Fruit fly (Drosophila melanogaster): ENCODE data around the gene CG14692.

The CG14692 gene

dm6 chr3R:10760966-10761855 is 42.5 kb downstream of the CG14692 start, which contains the start of the genes MED7 and Cap-H2:
TSS of gene MED7 (minus strand) at chr3R:10761032.
TSS of gene Cap-H2 (plus strand) at chr3R:10761310.
- TF ChIP-seq Ets98B (GFP tag; IDR thresholded peaks at IDR 0.05), result peak; percentile 44
- peak; percentile 66; the same call in 2 of the 3 replicates for TF ChIP-seq CG4496 (GFP tag; IDR thresholded peaks at IDR 0.05)
- no peak for TF ChIP-seq CG12605 (GFP tag; IDR thresholded peaks at IDR 0.05)
- peak; percentile 67 for TF ChIP-seq CG32121 (GFP tag; IDR thresholded peaks at IDR 0.05)
- TF ChIP-seq rn (GFP tag; IDR thresholded peaks at IDR 0.05), result 0 out of 2 replicates have a peak, but pooled peaks have one; percentile 26

dm6 chr3R:10759348-10759847 is 44.4 kb downstream of the CG14692 start, which contains the start of gene CG31272:
TSS of gene CG31272 (minus strand) at chr3R:10759398.
- TF ChIP-seq CG32121 (GFP tag; IDR thresholded peaks at IDR 0.05), result no peak
- no peak for TF ChIP-seq Pif1B (GFP tag; optimal IDR thresholded peaks at IDR 0.05)
- TF ChIP-seq fd96Ca (GFP tag; IDR thresholded peaks at IDR 0.05), result no peak
- TF ChIP-seq Snoo (tag; optimal IDR thresholded peaks at IDR 0.05), result no peak
- TF ChIP-seq CG15710 (tag; optimal IDR thresholded peaks at IDR 0.05), result no peak
- no peak for TF ChIP-seq CG12605 (GFP tag; IDR thresholded peaks at IDR 0.05)
- TF ChIP-seq CG8159 (tag; optimal IDR thresholded peaks at IDR 0.05), result no peak
- TF ChIP-seq CG4496 (GFP tag; IDR thresholded peaks at IDR 0.05), result no peak
- no peak for TF ChIP-seq CG14655 (GFP tag; optimal IDR thresholded peaks at IDR 0.05)
- TF ChIP-seq Pif1A (GFP tag; optimal IDR thresholded peaks at IDR 0.05), result no peak

- TF ChIP-seq CG15710 (tag; optimal IDR thresholded peaks at IDR 0.05) (no peak), fd96Ca (GFP tag; IDR thresholded peaks at IDR 0.05) (no peak), Pif1B (GFP tag; optimal IDR thresholded peaks at IDR 0.05) (no peak), CG12605 (GFP tag; IDR thresholded peaks at IDR 0.05) (no peak), CG4496 (GFP tag; IDR thresholded peaks at IDR 0.05) (no peak), Snoo (tag; optimal IDR thresholded peaks at IDR 0.05) (no peak), Ets98B (GFP tag; IDR thresholded peaks at IDR 0.05) (no peak), CG9948 (tag; optimal IDR thresholded peaks at IDR 0.05) (no peak), Pif1A (GFP tag; optimal IDR thresholded peaks at IDR 0.05) (no peak), rn (GFP tag; IDR thresholded peaks at IDR 0.05) (no peak), CG8159 (tag; optimal IDR thresholded peaks at IDR 0.05) (no peak), CG34367 (tag; optimal IDR thresholded peaks at IDR 0.05) (no peak), D1 (tag; optimal IDR thresholded peaks at IDR 0.05) (no peak), CG17806 (tag; optimal IDR thresholded peaks at IDR 0.05) (no peak), gl (tag; optimal IDR thresholded peaks at IDR 0.05) (no peak), CG32121 (GFP tag; IDR thresholded peaks at IDR 0.05) (no peak), EcR (GFP tag; optimal IDR thresholded peaks at IDR 0.05) (no peak)
Measured at dm6 chr3R:10755534-10755933, 48.2 kb downstream of the CG14692 start, which contains the start of gene CG14691. TSS of gene CG14691 (minus strand) at chr3R:10755634.

- TF ChIP-seq rn (GFP tag; IDR thresholded peaks at IDR 0.05) (no peak), EcR (GFP tag; optimal IDR thresholded peaks at IDR 0.05) (no peak), Snoo (tag; optimal IDR thresholded peaks at IDR 0.05) (no peak), CG10348 (GFP tag; IDR thresholded peaks at IDR 0.05) (no peak)
Measured at dm6 chr3R:10751061-10751460, 52.7 kb downstream of the CG14692 start, which contains the start of gene TkR86C. TSS of gene TkR86C (minus strand) at chr3R:10751228.

dm6 chr3R:10747650-10748049 is 56.1 kb downstream of the CG14692 start:
- TF ChIP-seq CG17806 (tag; optimal IDR thresholded peaks at IDR 0.05) (no peak), CG8301 (tag; optimal IDR thresholded peaks at IDR 0.05) (no peak), CG15710 (tag; optimal IDR thresholded peaks at IDR 0.05) (no peak), Pif1A (GFP tag; optimal IDR thresholded peaks at IDR 0.05) (no peak), fd96Ca (GFP tag; IDR thresholded peaks at IDR 0.05) (0 out of 3 replicates have a peak, but pooled peaks have one; percentile 19)
